Worm (Caenorhabditis elegans) whole organism, mixed stage, embryonic: ENCODE data around the gene T22C8.1.

Experiments used
- bed-3 ChIP-seq: fragments of 200-800 bp; sonication (Bioruptor generic); optimal IDR thresholded peaks from 3 replicates; lab custom pipeline; 2018; ENCODE audit warnings: mild to moderate bottlenecking, missing genetic modification characterization, moderate library complexity, missing compliant biosample characterization
- blmp-1 ChIP-seq: fragments of 150-350 bp; optimal IDR thresholded peaks from 2 replicates; lab custom pipeline; 2014; ENCODE audit warnings: missing biosample characterization, missing genetic modification characterization
- ceh-39 ChIP-seq: fragments of 150-350 bp; optimal IDR thresholded peaks from 2 replicates; lab custom pipeline; 2014; ENCODE audit warnings: missing biosample characterization, missing genetic modification characterization
- ceh-43 ChIP-seq: fragments of 200-800 bp; sonication (Bioruptor generic); optimal IDR thresholded peaks from 2 replicates; lab custom pipeline; 2018; ENCODE audit warnings: mild to moderate bottlenecking, missing genetic modification characterization, moderate library complexity, missing compliant biosample characterization
- ces-1 ChIP-seq: fragments of 150-350 bp; optimal IDR thresholded peaks from 2 replicates; lab custom pipeline; 2014; ENCODE audit warnings: missing biosample characterization, missing genetic modification reagents, missing genetic modification characterization
- cnd-1 ChIP-seq: fragments of 200-800 bp; sonication (Bioruptor generic); optimal IDR thresholded peaks from 2 replicates; lab custom pipeline; 2018; ENCODE audit warnings: mild to moderate bottlenecking, missing genetic modification characterization, missing compliant biosample characterization
- elt-1 ChIP-seq: sonication (generic microtip); optimal IDR thresholded peaks from 2 replicates; lab custom pipeline; 2017; ENCODE audit warnings: missing genetic modification characterization, mild to moderate bottlenecking, missing compliant biosample characterization, antibody characterized with exemption, moderate library complexity, borderline replicate concordance; ENCODE audit not compliant: insufficient read depth
- elt-3 ChIP-seq: fragments of 150-350 bp; optimal IDR thresholded peaks from 2 replicates; lab custom pipeline; 2014; ENCODE audit warnings: missing biosample characterization, missing genetic modification characterization
- flh-1 ChIP-seq: fragments of 200-800 bp; sonication (Bioruptor generic); optimal IDR thresholded peaks from 2 replicates; lab custom pipeline; 2018; ENCODE audit warnings: mild to moderate bottlenecking, missing genetic modification characterization, moderate library complexity, missing compliant biosample characterization
- ham-2 ChIP-seq: fragments of 200-800 bp; sonication (Bioruptor generic); optimal IDR thresholded peaks from 2 replicates; lab custom pipeline; 2018; ENCODE audit warnings: mild to moderate bottlenecking, missing genetic modification characterization, missing compliant biosample characterization
- lin-13 ChIP-seq: fragments of 150-350 bp; optimal IDR thresholded peaks from 2 replicates; lab custom pipeline; 2014; ENCODE audit warnings: missing biosample characterization, missing genetic modification characterization
- lsy-2 ChIP-seq: fragments of 150-350 bp; optimal IDR thresholded peaks from 2 replicates; lab custom pipeline; 2014; ENCODE audit warnings: missing biosample characterization, missing genetic modification characterization
- mep-1 ChIP-seq: fragments of 150-350 bp; optimal IDR thresholded peaks from 2 replicates; lab custom pipeline; 2017; ENCODE audit warnings: missing biosample characterization, missing genetic modification reagents, missing genetic modification characterization, inconsistent platforms
- mls-2 ChIP-seq: sonication (generic microtip); optimal IDR thresholded peaks from 2 replicates; lab custom pipeline; 2016; ENCODE audit warnings: mild to moderate bottlenecking, missing genetic modification characterization, moderate library complexity, missing compliant biosample characterization
- nhr-12 ChIP-seq: fragments of 150-350 bp; optimal IDR thresholded peaks from 2 replicates; lab custom pipeline; 2014; ENCODE audit warnings: missing biosample characterization, missing genetic modification characterization
- nhr-2 ChIP-seq: fragments of 150-350 bp; optimal IDR thresholded peaks from 2 replicates; lab custom pipeline; 2014; ENCODE audit warnings: missing biosample characterization, missing genetic modification characterization
- nhr-237 ChIP-seq: fragments of 150-350 bp; optimal IDR thresholded peaks from 2 replicates; lab custom pipeline; 2014; ENCODE audit warnings: missing biosample characterization, missing genetic modification characterization
- nhr-28 ChIP-seq: fragments of 150-350 bp; optimal IDR thresholded peaks from 2 replicates; lab custom pipeline; 2014; ENCODE audit warnings: missing biosample characterization, missing genetic modification characterization
- nhr-76 ChIP-seq: sonication (generic microtip); optimal IDR thresholded peaks from 2 replicates; lab custom pipeline; 2017; ENCODE audit warnings: missing biosample characterization, missing genetic modification characterization
- sem-2 ChIP-seq: fragments of 200-800 bp; sonication (Bioruptor generic); optimal IDR thresholded peaks from 2 replicates; lab custom pipeline; 2018; ENCODE audit warnings: mild to moderate bottlenecking, missing genetic modification characterization, missing compliant biosample characterization
- sptf-1 ChIP-seq: sonication (generic microtip); optimal IDR thresholded peaks from 2 replicates; lab custom pipeline; 2017; ENCODE audit warnings: mild to moderate bottlenecking, missing genetic modification characterization, moderate library complexity, missing compliant biosample characterization
- tbx-8 ChIP-seq: fragments of 200-800 bp; sonication (Bioruptor generic); optimal IDR thresholded peaks from 2 replicates; lab custom pipeline; 2018; ENCODE audit warnings: mild to moderate bottlenecking, missing genetic modification characterization, moderate library complexity, missing compliant biosample characterization
- unc-120 ChIP-seq: sonication (generic microtip); optimal IDR thresholded peaks from 2 replicates; lab custom pipeline; 2017; ENCODE audit warnings: missing genetic modification characterization, missing compliant biosample characterization; ENCODE audit not compliant: poor library complexity, severe bottlenecking
- unc-39 ChIP-seq: fragments of 150-350 bp; optimal IDR thresholded peaks from 2 replicates; lab custom pipeline; 2014; ENCODE audit warnings: missing biosample characterization, missing genetic modification characterization
- unc-62 ChIP-seq: fragments of 150-350 bp; optimal IDR thresholded peaks from 2 replicates; lab custom pipeline; 2014; ENCODE audit warnings: missing biosample characterization, missing genetic modification reagents, missing genetic modification characterization
- zip-8 ChIP-seq: fragments of 150-350 bp; optimal IDR thresholded peaks from 2 replicates; lab custom pipeline; 2014; ENCODE audit warnings: missing biosample characterization, missing genetic modification characterization

Gene T22C8.1

DNA sequence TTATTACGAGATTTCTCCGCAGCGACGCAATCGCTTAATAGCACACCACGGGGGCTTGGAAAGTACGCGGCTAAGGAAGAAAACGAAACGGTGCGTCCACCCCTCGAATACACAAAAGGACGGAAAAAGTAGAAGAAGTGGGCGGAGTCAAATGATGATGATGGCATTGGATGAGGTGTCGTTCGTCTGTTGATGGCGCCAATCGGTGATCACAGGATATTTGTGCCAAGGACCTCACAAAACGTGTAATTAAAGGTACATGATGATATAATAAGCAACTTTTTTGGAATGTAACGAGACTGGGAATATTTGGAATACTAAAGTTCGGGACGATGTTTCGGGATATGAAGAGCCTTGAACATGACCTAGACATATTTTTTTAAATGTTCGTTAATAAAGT is 21.8 kb downstream of the T22C8.1 start, which contains the start of gene cutl-12:
TSS of gene cutl-12 (minus strand) at position 101 of the 400 bp plus-strand sequence.
- TF ChIP-seq mep-1 (tag; lab: Kevin White, UChicago): no peak
- no peak for TF ChIP-seq ham-2 (GFP tag; lab: Kevin White, UChicago)
- TF ChIP-seq sptf-1 (tag; lab: Kevin White, UChicago): no peak
- no peak for TF ChIP-seq ceh-39
- no peak for TF ChIP-seq flh-1
- no peak for TF ChIP-seq sem-2 (GFP tag; lab: Kevin White, UChicago)
- TF ChIP-seq bed-3: no peak
- TF ChIP-seq mls-2 (tag; lab: Kevin White, UChicago): no peak
- TF ChIP-seq zip-8: no peak
- no peak for TF ChIP-seq nhr-12 (tag; lab: Kevin White, UChicago)
- TF ChIP-seq elt-1 (tag; lab: Kevin White, UChicago): no peak
- TF ChIP-seq lsy-2 (tag; lab: Kevin White, UChicago): no peak
- TF ChIP-seq nhr-237 (tag; lab: Kevin White, UChicago): no peak
- no peak for TF ChIP-seq unc-120 (tag; lab: Kevin White, UChicago)
- TF ChIP-seq cnd-1: no peak

DNA sequence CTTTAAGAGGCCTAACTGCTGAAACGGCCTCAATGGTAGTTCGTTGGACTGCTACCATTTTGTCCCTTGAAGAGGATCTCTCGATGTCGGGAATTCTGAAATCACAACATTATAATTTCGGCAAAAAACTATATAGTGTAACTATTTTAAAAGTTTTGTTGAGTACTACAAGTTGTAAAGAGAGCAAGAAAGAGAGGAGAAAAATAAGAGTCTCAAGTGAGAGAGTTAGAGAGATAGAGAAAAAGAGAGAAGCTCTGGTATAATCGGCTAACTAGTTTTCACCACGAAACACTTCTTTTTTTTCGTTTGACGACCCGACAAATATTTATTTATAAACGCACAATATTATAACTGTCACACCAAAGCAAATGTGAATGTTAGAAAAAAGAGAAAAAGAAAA is 25.0 kb downstream of the T22C8.1 start, which contains the start of gene vab-9:
TSS of gene vab-9 (minus strand) at position 101 of the 400 bp plus-strand sequence.
- TF ChIP-seq flh-1 (no peak), ces-1 (GFP tag; lab: Kevin White, UChicago) (peak; percentile 51), blmp-1 (tag; lab: Kevin White, UChicago) (no peak)
- TF ChIP-seq, all 35 proteins: peak for 1

DNA sequence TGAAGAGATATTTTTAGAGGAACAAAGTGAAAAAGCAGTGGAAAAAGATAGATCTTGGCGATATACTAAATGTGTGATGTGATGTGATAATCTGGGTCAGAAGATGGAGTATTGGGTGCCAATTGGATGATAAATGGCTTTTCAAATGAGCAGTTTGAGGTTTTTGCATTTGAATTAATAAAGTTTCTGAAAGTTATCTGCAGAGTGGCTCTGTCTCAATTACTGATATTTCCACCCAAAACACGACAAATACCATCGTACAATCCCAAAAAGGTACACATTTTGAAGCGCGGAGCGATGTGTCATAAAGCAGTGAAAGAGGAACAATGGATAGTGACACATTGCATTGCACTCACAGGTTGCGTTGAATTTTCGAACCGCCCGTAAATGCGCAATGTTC is 27.0 kb downstream of the T22C8.1 start:
- TF ChIP-seq tbx-8 (GFP tag; lab: Kevin White, UChicago) (no peak), sptf-1 (tag; lab: Kevin White, UChicago) (no peak), blmp-1 (tag; lab: Kevin White, UChicago) (no peak), nhr-2 (tag; lab: Kevin White, UChicago) (no peak), bed-3 (no peak), lin-13 (tag; lab: Kevin White, UChicago) (no peak), nhr-28 (tag; lab: Kevin White, UChicago) (no peak), elt-3 (tag; lab: Kevin White, UChicago) (no peak), lsy-2 (tag; lab: Kevin White, UChicago) (no peak), cnd-1 (no peak), unc-39 (tag; lab: Kevin White, UChicago) (no peak)

DNA sequence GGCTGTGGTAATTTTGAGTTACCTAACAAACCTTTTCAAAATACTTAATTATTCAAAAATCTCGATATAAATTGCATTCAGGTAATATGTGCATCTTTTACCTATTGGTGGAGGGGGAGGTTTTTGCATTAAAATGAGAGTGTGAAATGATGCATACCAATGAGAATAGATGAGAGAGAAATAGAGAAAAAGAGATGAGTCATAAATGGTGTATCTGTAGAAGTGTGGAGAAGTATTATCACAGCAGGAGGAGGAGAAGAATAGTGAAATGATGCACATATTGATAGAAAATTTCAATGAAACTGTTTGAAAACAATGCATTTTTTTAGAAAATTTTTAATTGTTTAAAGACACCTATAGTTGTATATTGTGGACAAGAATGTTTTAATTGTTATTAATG is 27.9 kb downstream of the T22C8.1 start:
- TF ChIP-seq mep-1 (tag; lab: Kevin White, UChicago): no peak
- TF ChIP-seq unc-62 (GFP tag; lab: Kevin White, UChicago): no peak
- no peak for TF ChIP-seq cnd-1
- TF ChIP-seq nhr-76: no peak
- TF ChIP-seq flh-1: no peak
- no peak for TF ChIP-seq zip-8
- TF ChIP-seq lin-13 (tag; lab: Kevin White, UChicago): no peak

DNA sequence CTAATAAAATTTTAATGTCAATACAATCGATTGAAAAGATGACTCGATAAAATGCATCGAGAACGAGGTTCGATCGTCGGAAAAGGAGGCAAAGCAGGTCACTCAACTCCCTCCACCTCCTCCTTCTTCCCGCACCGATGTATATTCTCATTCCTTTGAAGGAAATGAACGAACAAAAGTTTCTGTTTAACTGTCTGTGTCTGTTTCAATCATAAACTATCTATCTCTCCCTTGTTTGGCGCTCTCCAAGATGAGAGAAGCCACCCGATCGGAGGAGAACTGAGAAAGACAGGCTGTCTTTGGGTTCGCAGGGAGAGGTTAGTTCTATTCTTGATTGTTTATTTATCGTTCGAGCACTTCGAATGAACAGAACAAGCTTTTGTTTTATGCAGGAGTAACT is 28.6 kb downstream of the T22C8.1 start, which contains the start of gene D2085.7:
TSS of gene D2085.7 (plus strand) at position 251 of the 400 bp plus-strand sequence.
- TF ChIP-seq blmp-1 (tag; lab: Kevin White, UChicago) (no peak), ham-2 (GFP tag; lab: Kevin White, UChicago) (peak; percentile 56), sptf-1 (tag; lab: Kevin White, UChicago) (no peak)

DNA sequence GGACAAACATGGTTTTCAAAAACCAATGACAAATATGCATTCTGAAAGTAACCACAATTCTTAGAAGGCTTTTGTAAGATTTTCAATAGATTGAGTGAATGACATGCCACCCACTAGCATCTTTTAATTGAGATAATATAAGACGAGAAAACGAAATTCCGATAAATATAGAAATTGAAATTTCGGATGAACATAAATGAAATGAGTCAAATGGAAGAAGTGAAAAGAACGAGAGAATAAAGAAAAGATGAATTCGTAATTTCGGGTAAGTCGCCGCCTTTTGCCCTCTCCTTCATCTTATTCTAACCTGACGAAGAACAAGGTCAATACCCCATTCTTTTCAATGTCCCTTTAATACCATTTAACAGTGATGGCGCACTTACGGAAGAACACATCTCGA is 29.8 kb downstream of the T22C8.1 start:
- TF ChIP-seq blmp-1 (tag; lab: Kevin White, UChicago) (peak; percentile 86), nhr-237 (tag; lab: Kevin White, UChicago) (no peak)

DNA sequence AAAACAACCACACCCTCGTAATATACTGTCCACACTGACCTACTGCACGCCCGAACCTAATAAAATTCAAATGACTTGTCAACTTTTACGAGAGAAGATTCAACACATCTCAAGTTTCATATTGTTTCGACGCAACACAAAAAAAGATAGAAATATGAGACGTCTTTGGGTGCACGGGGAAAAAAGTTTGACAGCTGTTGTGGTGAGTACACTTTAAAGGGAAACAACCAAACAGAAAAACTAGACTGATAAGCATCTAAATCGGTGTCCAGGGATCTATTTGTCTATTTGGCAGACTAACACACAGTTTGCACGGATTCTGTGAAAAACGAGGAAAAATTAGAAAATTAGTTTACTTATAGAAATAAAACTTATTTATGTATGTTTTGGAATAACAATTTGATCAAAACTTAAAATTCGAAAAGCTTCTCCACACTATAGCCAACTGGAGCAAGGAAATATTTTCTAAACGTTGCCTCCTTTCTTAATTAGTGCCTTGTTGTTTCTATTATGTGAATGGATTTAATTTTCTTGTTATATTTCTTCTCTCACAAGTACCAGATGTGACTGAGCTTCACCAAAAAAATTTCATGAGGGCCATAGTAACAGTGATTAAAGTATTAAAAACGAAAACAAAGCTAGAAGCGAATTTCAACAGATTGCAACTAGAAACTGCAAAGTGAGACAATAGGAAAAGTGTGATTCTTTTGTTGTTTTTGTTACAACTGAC is 31.2 kb downstream of the T22C8.1 start:
- peak; percentile 2 for TF ChIP-seq unc-62 (GFP tag; lab: Kevin White, UChicago)
- TF ChIP-seq ces-1 (GFP tag; lab: Kevin White, UChicago): peak; percentile 60
- TF ChIP-seq ceh-43 (GFP tag; lab: Kevin White, UChicago): no peak
- TF ChIP-seq, all 35 proteins: peak for 2
